Worm (Caenorhabditis elegans) whole organism, late embryonic: ENCODE measurements around the gene F21A3.2.

Experiments used
- C08G9.2 ChIP-seq: sonication (generic microtip); optimal IDR thresholded peaks from 2 replicates; lab custom pipeline; 2016; ENCODE audit warnings: mild to moderate bottlenecking, missing genetic modification characterization, moderate library complexity, missing compliant biosample characterization
- C38D4.7 ChIP-seq: fragments of 200-800 bp; sonication (Bioruptor generic); optimal IDR thresholded peaks from 2 replicates; lab custom pipeline; 2018; ENCODE audit warnings: mild to moderate bottlenecking, missing genetic modification characterization, moderate library complexity, missing compliant biosample characterization
- K09A11.1 ChIP-seq: sonication (generic microtip); optimal IDR thresholded peaks from 2 replicates; lab custom pipeline; 2017; ENCODE audit warnings: antibody characterized with exemption, mild to moderate bottlenecking, missing genetic modification characterization, missing compliant biosample characterization; ENCODE audit not compliant: insufficient read depth
- T23F11.4 ChIP-seq: fragments of 200-800 bp; sonication (Bioruptor generic); optimal IDR thresholded peaks from 2 replicates; lab custom pipeline; 2018; ENCODE audit warnings: mild to moderate bottlenecking, missing genetic modification characterization, missing compliant biosample characterization
- ama-1 ChIP-seq: fragments of 150-350 bp; optimal IDR thresholded peaks from 2 replicates; lab custom pipeline; 2014
- ceh-18 ChIP-seq: sonication (generic microtip); optimal IDR thresholded peaks from 2 replicates; lab custom pipeline; 2016; ENCODE audit warnings: missing genetic modification characterization, missing compliant biosample characterization
- ceh-2 ChIP-seq: sonication (generic microtip); optimal IDR thresholded peaks from 2 replicates; lab custom pipeline; 2016; ENCODE audit warnings: missing genotype, missing genetic modification characterization, missing compliant biosample characterization
- ceh-30 ChIP-seq: fragments of 150-350 bp; optimal IDR thresholded peaks from 2 replicates; lab custom pipeline; 2014; ENCODE audit warnings: missing biosample characterization, missing genetic modification characterization
- ceh-34 ChIP-seq: sonication (generic microtip); optimal IDR thresholded peaks from 2 replicates; lab custom pipeline; 2016; ENCODE audit warnings: mild to moderate bottlenecking, missing genetic modification characterization, missing compliant biosample characterization
- ceh-6 ChIP-seq: fragments of 200-800 bp; sonication (Bioruptor generic); optimal IDR thresholded peaks from 2 replicates; lab custom pipeline; 2018; ENCODE audit warnings: mild to moderate bottlenecking, missing genetic modification characterization, missing compliant biosample characterization
- ceh-9 ChIP-seq: sonication (generic microtip); optimal IDR thresholded peaks from 2 replicates; lab custom pipeline; 2016; ENCODE audit warnings: mild to moderate bottlenecking, missing genetic modification characterization, inconsistent platforms, missing compliant biosample characterization
- che-1 ChIP-seq: sonication (generic microtip); optimal IDR thresholded peaks from 2 replicates; lab custom pipeline; 2016; ENCODE audit warnings: mild to moderate bottlenecking, missing genetic modification characterization, missing compliant biosample characterization
- dmd-4 ChIP-seq: sonication (generic microtip); optimal IDR thresholded peaks from 2 replicates; lab custom pipeline; 2016; ENCODE audit warnings: borderline replicate concordance, missing genetic modification characterization, missing compliant biosample characterization
- elt-2 ChIP-seq: sonication (generic microtip); optimal IDR thresholded peaks from 2 replicates; lab custom pipeline; 2016; ENCODE audit warnings: missing genetic modification reagents, missing genetic modification characterization, missing compliant biosample characterization
- elt-4 ChIP-seq: sonication (generic microtip); optimal IDR thresholded peaks from 2 replicates; lab custom pipeline; 2016; ENCODE audit warnings: missing genetic modification characterization, missing compliant biosample characterization
- ets-4 ChIP-seq: sonication (generic microtip); optimal IDR thresholded peaks from 2 replicates; lab custom pipeline; 2016; ENCODE audit warnings: missing genetic modification characterization, missing compliant biosample characterization
- hlh-13 ChIP-seq: fragments of 200-800 bp; sonication (Bioruptor generic); optimal IDR thresholded peaks from 2 replicates; lab custom pipeline; 2018; ENCODE audit warnings: mild to moderate bottlenecking, missing genetic modification characterization, missing compliant biosample characterization
- hlh-15 ChIP-seq: sonication (generic microtip); optimal IDR thresholded peaks from 2 replicates; lab custom pipeline; 2016; ENCODE audit warnings: missing genetic modification characterization, missing compliant biosample characterization
- hlh-30 ChIP-seq: sonication (generic microtip); optimal IDR thresholded peaks from 2 replicates; lab custom pipeline; 2017; ENCODE audit warnings: antibody characterized with exemption, missing genetic modification characterization, missing compliant biosample characterization; ENCODE audit not compliant: insufficient read depth
- hlh-8 ChIP-seq: sonication (generic microtip); optimal IDR thresholded peaks from 2 replicates; lab custom pipeline; 2016; ENCODE audit warnings: missing genotype, missing genetic modification characterization, missing compliant biosample characterization
- nfya-1 ChIP-seq: sonication (generic microtip); optimal IDR thresholded peaks from 2 replicates; lab custom pipeline; 2017; ENCODE audit warnings: missing genetic modification characterization, mild to moderate bottlenecking, missing compliant biosample characterization, antibody characterized with exemption, moderate library complexity
- nhr-11 ChIP-seq: fragments of 150-350 bp; optimal IDR thresholded peaks from 2 replicates; lab custom pipeline; 2014; ENCODE audit warnings: missing biosample characterization, missing genetic modification characterization
- pag-3 ChIP-seq: sonication (generic microtip); optimal IDR thresholded peaks from 2 replicates; lab custom pipeline; 2016; ENCODE audit warnings: missing compliant biosample characterization, missing genetic modification characterization, borderline replicate concordance
- pat-9 ChIP-seq: fragments of 200-800 bp; sonication (Bioruptor generic); optimal IDR thresholded peaks from 2 replicates; lab custom pipeline; 2018; ENCODE audit warnings: mild to moderate bottlenecking, missing genetic modification characterization, moderate library complexity, missing compliant biosample characterization
- pha-2 ChIP-seq: sonication (generic microtip); optimal IDR thresholded peaks from 2 replicates; lab custom pipeline; 2017; ENCODE audit warnings: mild to moderate bottlenecking, missing genetic modification characterization, missing compliant biosample characterization
- pha-4 ChIP-seq: fragments of 150-350 bp; optimal IDR thresholded peaks from 2 replicates; lab custom pipeline; 2018; ENCODE audit warnings: missing biosample characterization, missing genetic modification reagents, missing genetic modification characterization
- pqm-1 ChIP-seq: sonication (generic microtip); optimal IDR thresholded peaks from 2 replicates; lab custom pipeline; 2016; ENCODE audit warnings: missing genetic modification characterization, missing compliant biosample characterization
- pros-1 ChIP-seq: fragments of 150-350 bp; optimal IDR thresholded peaks from 2 replicates; lab custom pipeline; 2014; ENCODE audit warnings: missing biosample characterization, missing genetic modification reagents, missing genetic modification characterization
- sox-4 ChIP-seq: sonication (generic microtip); optimal IDR thresholded peaks from 2 replicates; lab custom pipeline; 2017; ENCODE audit warnings: mild to moderate bottlenecking, missing genetic modification characterization, inconsistent platforms, missing compliant biosample characterization
- tbx-7 ChIP-seq: sonication (generic microtip); optimal IDR thresholded peaks from 2 replicates; lab custom pipeline; 2016; ENCODE audit warnings: missing genotype, missing genetic modification characterization, missing compliant biosample characterization
- unc-42 ChIP-seq: sonication (generic microtip); optimal IDR thresholded peaks from 2 replicates; lab custom pipeline; 2016; ENCODE audit warnings: missing genotype, missing genetic modification characterization, missing compliant biosample characterization
- unc-55 ChIP-seq: sonication (generic microtip); optimal IDR thresholded peaks from 2 replicates; lab custom pipeline; 2017; ENCODE audit warnings: missing biosample characterization, missing genetic modification reagents, missing genetic modification characterization
- unc-86 ChIP-seq: sonication (generic microtip); optimal IDR thresholded peaks from 2 replicates; lab custom pipeline; 2016; ENCODE audit warnings: missing genetic modification characterization, missing compliant biosample characterization
- zip-5 ChIP-seq: sonication (generic microtip); optimal IDR thresholded peaks from 2 replicates; lab custom pipeline; 2016; ENCODE audit warnings: missing genetic modification characterization, missing compliant biosample characterization

F21A3.2 gene

ce11 chrV:15566511-15567178 is 32.9 kb upstream of the F21A3.2 start:
- TF ChIP-seq hlh-30 (tag; lab: Kevin White, UChicago) (peak; percentile 34), C08G9.2 (tag; lab: Kevin White, UChicago) (no peak), pqm-1 (tag; lab: Kevin White, UChicago) (peak; percentile 15), ceh-18 (tag; lab: Kevin White, UChicago) (peak; percentile 20)

- TF ChIP-seq unc-42 (tag; lab: Kevin White, UChicago) (no peak), elt-2 (peak; percentile 40)
These were observed 30.2 kb upstream of the F21A3.2 start for ce11 chrV:15563985-15564384.

ce11 chrV:15563477-15563876 is 29.7 kb upstream of the F21A3.2 start:
- TF ChIP-seq tbx-7 (tag; lab: Kevin White, UChicago) (no peak), C38D4.7 (GFP tag; lab: Kevin White, UChicago) (no peak), ceh-34 (no peak), nhr-11 (tag; lab: Kevin White, UChicago) (no peak), sox-4 (tag; lab: Kevin White, UChicago) (no peak), unc-86 (tag; lab: Kevin White, UChicago) (no peak), ets-4 (tag; lab: Kevin White, UChicago) (no peak)

- TF ChIP-seq K09A11.1 (tag; lab: Kevin White, UChicago) (no peak), tbx-7 (tag; lab: Kevin White, UChicago) (no peak), nfya-1 (tag; lab: Kevin White, UChicago) (peak; percentile 62), zip-5 (no peak)
These were observed 28.8 kb upstream of the F21A3.2 start for ce11 chrV:15562541-15562940.

ce11 chrV:15559729-15560128 is 26.0 kb upstream of the F21A3.2 start:
- no peak for TF ChIP-seq hlh-8 (tag; lab: Kevin White, UChicago)
- no peak for TF ChIP-seq ceh-6 (GFP tag; lab: Kevin White, UChicago)
- no peak for TF ChIP-seq unc-55 (GFP tag; lab: Kevin White, UChicago)
- TF ChIP-seq ama-1 (lab: Kevin White, UChicago): no peak
- TF ChIP-seq ets-4 (tag; lab: Kevin White, UChicago): no peak
- no peak for TF ChIP-seq T23F11.4 (GFP tag; lab: Kevin White, UChicago)
- TF ChIP-seq nfya-1 (tag; lab: Kevin White, UChicago): no peak
- TF ChIP-seq pag-3 (tag; lab: Kevin White, UChicago): no peak
- TF ChIP-seq ceh-30 (tag; lab: Kevin White, UChicago): no peak
- no peak for TF ChIP-seq pros-1 (tag; lab: Kevin White, UChicago)
- TF ChIP-seq pat-9 (tag; lab: Kevin White, UChicago): no peak
- no peak for TF ChIP-seq che-1 (tag; lab: Kevin White, UChicago)
- TF ChIP-seq hlh-13 (GFP tag; lab: Kevin White, UChicago): no peak
- TF ChIP-seq elt-4 (tag; lab: Kevin White, UChicago): no peak
- no peak for TF ChIP-seq ceh-9 (tag; lab: Kevin White, UChicago)
- no peak for TF ChIP-seq pha-4 (tag; lab: Kevin White, UChicago)
- TF ChIP-seq, all 69 proteins: peak for 0

- TF ChIP-seq sox-4 (tag; lab: Kevin White, UChicago) (no peak), ceh-2 (tag; lab: Kevin White, UChicago) (no peak), hlh-15 (tag; lab: Kevin White, UChicago) (no peak), unc-42 (tag; lab: Kevin White, UChicago) (no peak), ceh-30 (tag; lab: Kevin White, UChicago) (no peak), pha-2 (tag; lab: Kevin White, UChicago) (no peak), dmd-4 (tag; lab: Kevin White, UChicago) (no peak)
These were observed 25.3 kb upstream of the F21A3.2 start, which contains the start of gene acr-18 for ce11 chrV:15559047-15559446. Gene acr-18, minus strand, starts transcription at chrV:15559147.
